1 fruit fly cellular context compared by ENCODE assay signal in genomic region chr3L:14801854-14802616, dm6.
TF ChIP-seq lines count a peak whose summit lies in the region.

Gene NHP2, minus strand, starts transcription at chr3L:14802168.

TF ChIP-seq in whole organism, embryonic, 481 proteins besides CTCF, POLR2A, EP300 and RAD21 (continued from another document and continues in another):
- no peak for TF ChIP-seq Sox102F (GFP tag; optimal IDR thresholded peaks at IDR 0.05; lab: Kevin White, UChicago)
- TF ChIP-seq cad (GFP tag; optimal IDR thresholded peaks at IDR 0.05; lab: Kevin White, UChicago): no peak
- TF ChIP-seq CG9609 (GFP tag; optimal IDR thresholded peaks at IDR 0.05; lab: Kevin White, UChicago): peak; percentile 23
- TF ChIP-seq Xrp1 (GFP tag; IDR thresholded peaks at IDR 0.05; lab: Robert Waterston, UW): peak; percentile 88
- TF ChIP-seq CG16813 (GFP tag; IDR thresholded peaks at IDR 0.05; lab: Robert Waterston, UW; ENCODE audit: partially characterized antibody): no peak
- peak; percentile 56; the same call in 1 of the 2 replicates for TF ChIP-seq peb (GFP tag; IDR thresholded peaks at IDR 0.05; lab: Robert Waterston, UW)
- TF ChIP-seq odd (GFP tag; optimal IDR thresholded peaks at IDR 0.05; lab: Kevin White, UChicago): no peak
- peak; percentile 96 for TF ChIP-seq zf30C (GFP tag; optimal IDR thresholded peaks at IDR 0.05; lab: Kevin White, UChicago)
- TF ChIP-seq E2f1 (GFP tag; IDR thresholded peaks at IDR 0.05; lab: Robert Waterston, UW): peak; percentile 78
- TF ChIP-seq CG15696 (tag; optimal IDR thresholded peaks at IDR 0.05; lab: Kevin White, UChicago): peak; percentile 67
- TF ChIP-seq CG9876 (GFP tag; optimal IDR thresholded peaks at IDR 0.05; lab: Kevin White, UChicago): no peak
- TF ChIP-seq CG3995 (GFP tag; optimal IDR thresholded peaks at IDR 0.05; lab: Kevin White, UChicago): peak; percentile 39
- TF ChIP-seq CG11093 (GFP tag; IDR thresholded peaks at IDR 0.05; lab: Robert Waterston, UW): peak; percentile 42; the same call in 2 of the 3 replicates
- peak; percentile 46; the same call in 1 of the 3 replicates for TF ChIP-seq CG7357 (GFP tag; IDR thresholded peaks at IDR 0.05; lab: Robert Waterston, UW)
- TF ChIP-seq ase (GFP tag; IDR thresholded peaks at IDR 0.05; lab: Robert Waterston, UW): peak; percentile 84
- peak; percentile 78 for TF ChIP-seq CG13775 (GFP tag; optimal IDR thresholded peaks at IDR 0.05; lab: Kevin White, UChicago)
- no peak for TF ChIP-seq tap (tag; optimal IDR thresholded peaks at IDR 0.05; lab: Kevin White, UChicago)
- TF ChIP-seq oc (tag; optimal IDR thresholded peaks at IDR 0.05; lab: Kevin White, UChicago): no peak
- peak; percentile 79 for TF ChIP-seq tgo (GFP tag; IDR thresholded peaks at IDR 0.05; lab: Robert Waterston, UW)
- TF ChIP-seq danr (GFP tag; IDR thresholded peaks at IDR 0.05; lab: Robert Waterston, UW): peak; percentile 31; the same call in 1 of the 2 replicates
- peak; percentile 65 for TF ChIP-seq nerfin-1 (tag; optimal IDR thresholded peaks at IDR 0.05; lab: Kevin White, UChicago)
- TF ChIP-seq Usf (GFP tag; optimal IDR thresholded peaks at IDR 0.05; lab: Kevin White, UChicago): peak; percentile 34
- peak; percentile 90 for TF ChIP-seq bcd (GFP tag; optimal IDR thresholded peaks at IDR 0.05; lab: Kevin White, UChicago)
- no peak for TF ChIP-seq CG6272 (GFP tag; IDR thresholded peaks at IDR 0.05; lab: Robert Waterston, UW)
- peak; percentile 88 for TF ChIP-seq gce (GFP tag; IDR thresholded peaks at IDR 0.05; lab: Robert Waterston, UW)
- TF ChIP-seq psq (GFP tag; optimal IDR thresholded peaks at IDR 0.05; lab: Kevin White, UChicago): peak; percentile 72
- peak; percentile 51 for TF ChIP-seq sim (GFP tag; IDR thresholded peaks at IDR 0.05; lab: Robert Waterston, UW)
- TF ChIP-seq ham (GFP tag; IDR thresholded peaks at IDR 0.05; lab: Robert Waterston, UW): no peak
- peak; percentile 66 for TF ChIP-seq CG6765 (GFP tag; optimal IDR thresholded peaks at IDR 0.05; lab: Kevin White, UChicago)
- no peak for TF ChIP-seq mld (GFP tag; IDR thresholded peaks at IDR 0.05; lab: Robert Waterston, UW; ENCODE audit: partially characterized antibody)
- peak; percentile 57 to 82 for TF ChIP-seq dpn (GFP tag; optimal IDR thresholded peaks at IDR 0.05; lab: Kevin White, UChicago)
- no peak; the same call in 1 of the 3 replicates for TF ChIP-seq sr (GFP tag; IDR thresholded peaks at IDR 0.05; lab: Robert Waterston, UW)
- TF ChIP-seq slp2 (GFP tag; optimal IDR thresholded peaks at IDR 0.05; lab: Kevin White, UChicago): peak; percentile 39
- TF ChIP-seq nom (GFP tag; optimal IDR thresholded peaks at IDR 0.05; lab: Kevin White, UChicago): peak; percentile 58
- TF ChIP-seq Nf-YA (GFP tag; IDR thresholded peaks at IDR 0.05; lab: Robert Waterston, UW): no peak; the same call in 1 of the 2 replicates
- no peak for TF ChIP-seq CG15269 (tag; optimal IDR thresholded peaks at IDR 0.05; lab: Kevin White, UChicago)
- TF ChIP-seq MBD-R2 (GFP tag; IDR thresholded peaks at IDR 0.05; lab: Robert Waterston, UW): peak; percentile 84
- TF ChIP-seq CG3847 (GFP tag; IDR thresholded peaks at IDR 0.05; lab: Robert Waterston, UW): peak; percentile 77
- peak; percentile 82 for TF ChIP-seq CG18262 (tag; optimal IDR thresholded peaks at IDR 0.05; lab: Kevin White, UChicago)
- TF ChIP-seq CG14667 (GFP tag; IDR thresholded peaks at IDR 0.05; lab: Robert Waterston, UW): no peak; the same call in 1 of the 2 replicates
- TF ChIP-seq CG17912 (GFP tag; optimal IDR thresholded peaks at IDR 0.05; lab: Kevin White, UChicago): peak; percentile 73
- peak; percentile 76; the same call in 1 of the 2 replicates for TF ChIP-seq wdn (GFP tag; IDR thresholded peaks at IDR 0.05; lab: Robert Waterston, UW)
- TF ChIP-seq Hey (tag; optimal IDR thresholded peaks at IDR 0.05; lab: Kevin White, UChicago): no peak
- TF ChIP-seq her (GFP tag; optimal IDR thresholded peaks at IDR 0.05; lab: Kevin White, UChicago): no peak
- peak; percentile 70 for TF ChIP-seq salm (tag; optimal IDR thresholded peaks at IDR 0.05; lab: Kevin White, UChicago)
- no peak for TF ChIP-seq fd102C (GFP tag; optimal IDR thresholded peaks at IDR 0.05; lab: Kevin White, UChicago)
- TF ChIP-seq zfh2 (GFP tag; optimal IDR thresholded peaks at IDR 0.05; lab: Kevin White, UChicago): peak; percentile 23
- peak; percentile 97 for TF ChIP-seq Max (GFP tag; optimal IDR thresholded peaks at IDR 0.05; lab: Kevin White, UChicago)
- peak; percentile 85 for TF ChIP-seq Fer3 (tag; optimal IDR thresholded peaks at IDR 0.05; lab: Kevin White, UChicago)
- peak; percentile 88 for TF ChIP-seq CG2712 (tag; optimal IDR thresholded peaks at IDR 0.05; lab: Kevin White, UChicago)
- peak; percentile 80 for TF ChIP-seq lmd (GFP tag; IDR thresholded peaks at IDR 0.05; lab: Robert Waterston, UW)
- peak; percentile 71 for TF ChIP-seq pho (GFP tag; optimal IDR thresholded peaks at IDR 0.05; lab: Kevin White, UChicago)
- no peak for TF ChIP-seq ash1 (GFP tag; optimal IDR thresholded peaks at IDR 0.05; lab: Kevin White, UChicago)
- TF ChIP-seq CG3407 (GFP tag; optimal IDR thresholded peaks at IDR 0.05; lab: Kevin White, UChicago): peak; percentile 72
- TF ChIP-seq en (GFP tag; optimal IDR thresholded peaks at IDR 0.05; lab: Kevin White, UChicago): peak; percentile 33
- peak; percentile 73 for TF ChIP-seq D19B (GFP tag; optimal IDR thresholded peaks at IDR 0.05; lab: Kevin White, UChicago)
- TF ChIP-seq CG34376 (GFP tag; optimal IDR thresholded peaks at IDR 0.05; lab: Kevin White, UChicago): peak; percentile 61
- no peak for TF ChIP-seq CG11504 (tag; optimal IDR thresholded peaks at IDR 0.05; lab: Kevin White, UChicago)
- peak; percentile 72; the same call in 1 of the 2 replicates for TF ChIP-seq ap (GFP tag; IDR thresholded peaks at IDR 0.05; lab: Robert Waterston, UW)
- no peak for TF ChIP-seq prd (optimal IDR thresholded peaks at IDR 0.05; lab: Kevin White, UChicago)
- peak; percentile 83 for TF ChIP-seq prd (GFP tag; IDR thresholded peaks at IDR 0.05; lab: Robert Waterston, UW)
- no peak for TF ChIP-seq CG1529 (GFP tag; optimal IDR thresholded peaks at IDR 0.05; lab: Kevin White, UChicago)
- TF ChIP-seq CG30020 (tag; optimal IDR thresholded peaks at IDR 0.05; lab: Kevin White, UChicago): peak; percentile 60
- peak; percentile 72 for TF ChIP-seq CG12155 (GFP tag; optimal IDR thresholded peaks at IDR 0.05; lab: Kevin White, UChicago)
- TF ChIP-seq wek (GFP tag; optimal IDR thresholded peaks at IDR 0.05; lab: Kevin White, UChicago): peak; percentile 72
- peak in 1 of 2 experiments; percentile 70 for TF ChIP-seq crp (GFP tag; optimal IDR thresholded peaks at IDR 0.05; lab: Kevin White, UChicago)
- peak; percentile 57 for TF ChIP-seq Dp (GFP tag; optimal IDR thresholded peaks at IDR 0.05; lab: Kevin White, UChicago)
- peak; percentile 63; the same call in 3 of the 4 replicates for TF ChIP-seq Gug (GFP tag; IDR thresholded peaks at IDR 0.05; lab: Robert Waterston, UW)
- TF ChIP-seq br (optimal IDR thresholded peaks at IDR 0.05; lab: Kevin White, UChicago): no peak
- peak; percentile 80 for TF ChIP-seq CG13424 (tag; optimal IDR thresholded peaks at IDR 0.05; lab: Kevin White, UChicago)
- peak; percentile 72; the same call in 1 of the 2 replicates for TF ChIP-seq ara (GFP tag; IDR thresholded peaks at IDR 0.05; lab: Robert Waterston, UW)
- TF ChIP-seq CG10209 (GFP tag; optimal IDR thresholded peaks at IDR 0.05; lab: Kevin White, UChicago): peak; percentile 80
- peak; percentile 60; the same call in 1 of the 2 replicates for TF ChIP-seq rib (GFP tag; IDR thresholded peaks at IDR 0.05; lab: Robert Waterston, UW)
- TF ChIP-seq CG4424 (GFP tag; optimal IDR thresholded peaks at IDR 0.05; lab: Kevin White, UChicago): peak; percentile 83
- TF ChIP-seq CG5953 (GFP tag; IDR thresholded peaks at IDR 0.05; lab: Robert Waterston, UW): peak; percentile 82
- TF ChIP-seq hth (optimal IDR thresholded peaks at IDR 0.05; lab: Kevin White, UChicago): no peak
- peak; percentile 87 for TF ChIP-seq stwl (tag; optimal IDR thresholded peaks at IDR 0.05; lab: Kevin White, UChicago)
- TF ChIP-seq Elba2 (GFP tag; optimal IDR thresholded peaks at IDR 0.05; lab: Kevin White, UChicago): peak; percentile 85
- peak; percentile 73 for TF ChIP-seq chn (GFP tag; optimal IDR thresholded peaks at IDR 0.05; lab: Kevin White, UChicago)
- TF ChIP-seq CG3838 (GFP tag; optimal IDR thresholded peaks at IDR 0.05; lab: Kevin White, UChicago): peak; percentile 64
- no peak for TF ChIP-seq hkb (optimal IDR thresholded peaks at IDR 0.05; lab: Kevin White, UChicago)
- peak; percentile 94 for TF ChIP-seq hkb (GFP tag; IDR thresholded peaks at IDR 0.05; lab: Robert Waterston, UW)
- peak; percentile 52; the same call in 1 of the 2 replicates for TF ChIP-seq CG43689 (GFP tag; IDR thresholded peaks at IDR 0.05; lab: Robert Waterston, UW)
- TF ChIP-seq CG9932 (GFP tag; IDR thresholded peaks at IDR 0.05; lab: Robert Waterston, UW): peak; percentile 84
- TF ChIP-seq CG16779 (GFP tag; IDR thresholded peaks at IDR 0.05; lab: Robert Waterston, UW): 0 out of 2 replicates have a peak, but pooled peaks have one; percentile 39
- TF ChIP-seq NK7.1 (GFP tag; optimal IDR thresholded peaks at IDR 0.05; lab: Kevin White, UChicago): peak; percentile 27
- no peak for TF ChIP-seq dati (GFP tag; IDR thresholded peaks at IDR 0.05; lab: Robert Waterston, UW)
- no peak for TF ChIP-seq CG6254 (GFP tag; optimal IDR thresholded peaks at IDR 0.05; lab: Kevin White, UChicago)
- peak; percentile 54 for TF ChIP-seq HLH54F (GFP tag; optimal IDR thresholded peaks at IDR 0.05; lab: Kevin White, UChicago)
- peak; percentile 70 for TF ChIP-seq Ssrp (tag; optimal IDR thresholded peaks at IDR 0.05; lab: Kevin White, UChicago)
- peak; percentile 81 for TF ChIP-seq Rx (GFP tag; IDR thresholded peaks at IDR 0.05; lab: Robert Waterston, UW)
- TF ChIP-seq pfk (GFP tag; optimal IDR thresholded peaks at IDR 0.05; lab: Kevin White, UChicago): no peak
- peak; percentile 87 for TF ChIP-seq Atf6 (GFP tag; IDR thresholded peaks at IDR 0.05; lab: Robert Waterston, UW)
- TF ChIP-seq Nf-YB (GFP tag; optimal IDR thresholded peaks at IDR 0.05; lab: Kevin White, UChicago): peak; percentile 65
- TF ChIP-seq NfI (GFP tag; optimal IDR thresholded peaks at IDR 0.05; lab: Kevin White, UChicago): peak; percentile 87
- peak in 1 of 2 experiments; percentile 94 for TF ChIP-seq Hr78 (GFP tag; optimal IDR thresholded peaks at IDR 0.05; lab: Kevin White, UChicago)
- TF ChIP-seq CG6175 (GFP tag; IDR thresholded peaks at IDR 0.05; lab: Robert Waterston, UW): peak; percentile 66
- TF ChIP-seq Mad (GFP tag; optimal IDR thresholded peaks at IDR 0.05; lab: Kevin White, UChicago): peak; percentile 56
- TF ChIP-seq Awh (GFP tag; IDR thresholded peaks at IDR 0.05; lab: Robert Waterston, UW): peak; percentile 76
- TF ChIP-seq ci (GFP tag; IDR thresholded peaks at IDR 0.05; lab: Robert Waterston, UW): peak; percentile 93
- TF ChIP-seq CG6654 (GFP tag; optimal IDR thresholded peaks at IDR 0.05; lab: Kevin White, UChicago): peak; percentile 51
- TF ChIP-seq HHEX (GFP tag; optimal IDR thresholded peaks at IDR 0.05; lab: Kevin White, UChicago): peak; percentile 85
- TF ChIP-seq pan (optimal IDR thresholded peaks at IDR 0.05; lab: Kevin White, UChicago): no peak
- TF ChIP-seq pan (GFP tag; optimal IDR thresholded peaks at IDR 0.05 in 1 of 2, IDR thresholded peaks at IDR 0.05 in 1 of 2): peak in 1 of 2 experiments; percentile 89
- no peak for TF ChIP-seq CG12769 (tag; optimal IDR thresholded peaks at IDR 0.05; lab: Kevin White, UChicago)
- TF ChIP-seq CG14014 (GFP tag; IDR thresholded peaks at IDR 0.05; lab: Robert Waterston, UW): peak; percentile 88
- TF ChIP-seq ftz-f1 (GFP tag; optimal IDR thresholded peaks at IDR 0.05; lab: Kevin White, UChicago): no peak
- TF ChIP-seq CG16815 (GFP tag; optimal IDR thresholded peaks at IDR 0.05; lab: Kevin White, UChicago): peak; percentile 41
- TF ChIP-seq pum (GFP tag; optimal IDR thresholded peaks at IDR 0.05; lab: Kevin White, UChicago): peak; percentile 27
- TF ChIP-seq CoRest (tag; optimal IDR thresholded peaks at IDR 0.05; lab: Kevin White, UChicago): peak; percentile 83
- TF ChIP-seq gfzf (GFP tag; optimal IDR thresholded peaks at IDR 0.05; lab: Kevin White, UChicago): peak; percentile 96
- peak; percentile 80 for TF ChIP-seq onecut (GFP tag; IDR thresholded peaks at IDR 0.05; lab: Robert Waterston, UW)
- TF ChIP-seq sqz (GFP tag; optimal IDR thresholded peaks at IDR 0.05; lab: Kevin White, UChicago): no peak
- no peak for TF ChIP-seq CG12071 (GFP tag; optimal IDR thresholded peaks at IDR 0.05; lab: Kevin White, UChicago)
- TF ChIP-seq CG8359 (GFP tag; optimal IDR thresholded peaks at IDR 0.05; lab: Kevin White, UChicago; ENCODE audit: borderline replicate concordance): peak; percentile 47
- TF ChIP-seq chif (GFP tag; optimal IDR thresholded peaks at IDR 0.05; lab: Kevin White, UChicago): peak; percentile 48 to 69
- TF ChIP-seq gro (GFP tag; optimal IDR thresholded peaks at IDR 0.05; lab: Kevin White, UChicago): peak; percentile 68
- TF ChIP-seq crc (GFP tag; optimal IDR thresholded peaks at IDR 0.05; lab: Kevin White, UChicago): no peak
- TF ChIP-seq Myb (GFP tag; optimal IDR thresholded peaks at IDR 0.05; lab: Kevin White, UChicago): peak; percentile 73
- peak; percentile 25 for TF ChIP-seq corto (GFP tag; optimal IDR thresholded peaks at IDR 0.05; lab: Kevin White, UChicago)
- TF ChIP-seq Atf-2 (GFP tag; optimal IDR thresholded peaks at IDR 0.05; lab: Kevin White, UChicago): peak; percentile 60
- peak; percentile 81 for TF ChIP-seq Hsf (GFP tag; optimal IDR thresholded peaks at IDR 0.05; lab: Kevin White, UChicago)
- peak; percentile 51; the same call in 1 of the 2 replicates for TF ChIP-seq CG10321 (GFP tag; IDR thresholded peaks at IDR 0.05; lab: Robert Waterston, UW)
- TF ChIP-seq NC2α (GFP tag; optimal IDR thresholded peaks at IDR 0.05; lab: Kevin White, UChicago): peak; percentile 36
- peak; percentile 74 for TF ChIP-seq CrebB (tag; optimal IDR thresholded peaks at IDR 0.05; lab: Kevin White, UChicago)
- peak in 1 of 3 experiments; percentile 66 for TF ChIP-seq lola (GFP tag; optimal IDR thresholded peaks at IDR 0.05; lab: Kevin White, UChicago)
- TF ChIP-seq nau (GFP tag; optimal IDR thresholded peaks at IDR 0.05; lab: Kevin White, UChicago): no peak
- peak; percentile 34; the same call in 1 of the 2 replicates for TF ChIP-seq bowl (GFP tag; IDR thresholded peaks at IDR 0.05; lab: Robert Waterston, UW)
- TF ChIP-seq CG12219 (GFP tag; optimal IDR thresholded peaks at IDR 0.05; lab: Kevin White, UChicago): peak; percentile 76
- peak; percentile 82 for TF ChIP-seq CG12744 (GFP tag; optimal IDR thresholded peaks at IDR 0.05; lab: Kevin White, UChicago)
